Worm (Caenorhabditis elegans) whole organism, mixed stage, embryonic: ENCODE results near the gene T25D3.4.

Experiments
- bed-3 ChIP-seq: fragments of 200-800 bp; sonication (Bioruptor generic); optimal IDR thresholded peaks from 3 replicates; lab custom pipeline; 2018; ENCODE audit warnings: mild to moderate bottlenecking, missing genetic modification characterization, moderate library complexity, missing compliant biosample characterization
- blmp-1 ChIP-seq: fragments of 150-350 bp; optimal IDR thresholded peaks from 2 replicates; lab custom pipeline; 2014; ENCODE audit warnings: missing biosample characterization, missing genetic modification characterization
- ceh-39 ChIP-seq: fragments of 150-350 bp; optimal IDR thresholded peaks from 2 replicates; lab custom pipeline; 2014; ENCODE audit warnings: missing biosample characterization, missing genetic modification characterization
- ceh-43 ChIP-seq: fragments of 200-800 bp; sonication (Bioruptor generic); optimal IDR thresholded peaks from 2 replicates; lab custom pipeline; 2018; ENCODE audit warnings: mild to moderate bottlenecking, missing genetic modification characterization, moderate library complexity, missing compliant biosample characterization
- ceh-83 ChIP-seq: fragments of 200-800 bp; sonication (Bioruptor generic); optimal IDR thresholded peaks from 2 replicates; lab custom pipeline; 2018; ENCODE audit warnings: mild to moderate bottlenecking, missing genetic modification characterization, missing compliant biosample characterization
- ces-1 ChIP-seq: fragments of 150-350 bp; optimal IDR thresholded peaks from 2 replicates; lab custom pipeline; 2014; ENCODE audit warnings: missing biosample characterization, missing genetic modification reagents, missing genetic modification characterization
- cnd-1 ChIP-seq: fragments of 200-800 bp; sonication (Bioruptor generic); optimal IDR thresholded peaks from 2 replicates; lab custom pipeline; 2018; ENCODE audit warnings: mild to moderate bottlenecking, missing genetic modification characterization, missing compliant biosample characterization
- drap-1 ChIP-seq: fragments of 200-800 bp; sonication (Bioruptor generic); optimal IDR thresholded peaks from 3 replicates; lab custom pipeline; 2018; ENCODE audit warnings: mild to moderate bottlenecking, missing genetic modification characterization, missing compliant biosample characterization
- elt-1 ChIP-seq: sonication (generic microtip); optimal IDR thresholded peaks from 2 replicates; lab custom pipeline; 2017; ENCODE audit warnings: missing genetic modification characterization, mild to moderate bottlenecking, missing compliant biosample characterization, antibody characterized with exemption, moderate library complexity, borderline replicate concordance; ENCODE audit not compliant: insufficient read depth
- elt-3 ChIP-seq: fragments of 150-350 bp; optimal IDR thresholded peaks from 2 replicates; lab custom pipeline; 2014; ENCODE audit warnings: missing biosample characterization, missing genetic modification characterization
- ham-2 ChIP-seq: fragments of 200-800 bp; sonication (Bioruptor generic); optimal IDR thresholded peaks from 2 replicates; lab custom pipeline; 2018; ENCODE audit warnings: mild to moderate bottlenecking, missing genetic modification characterization, missing compliant biosample characterization
- hlh-1 ChIP-seq: fragments of 150-350 bp; optimal IDR thresholded peaks from 2 replicates; lab custom pipeline; 2014; ENCODE audit warnings: missing biosample characterization, missing genetic modification reagents, missing genetic modification characterization
- lin-13 ChIP-seq: fragments of 150-350 bp; optimal IDR thresholded peaks from 2 replicates; lab custom pipeline; 2014; ENCODE audit warnings: missing biosample characterization, missing genetic modification characterization
- lin-32 ChIP-seq: fragments of 200-800 bp; sonication (Bioruptor generic); optimal IDR thresholded peaks from 2 replicates; lab custom pipeline; 2018; ENCODE audit warnings: mild to moderate bottlenecking, missing genetic modification characterization, missing compliant biosample characterization
- lsy-2 ChIP-seq: fragments of 150-350 bp; optimal IDR thresholded peaks from 2 replicates; lab custom pipeline; 2014; ENCODE audit warnings: missing biosample characterization, missing genetic modification characterization
- mab-5 ChIP-seq: fragments of 150-350 bp; optimal IDR thresholded peaks from 2 replicates; lab custom pipeline; 2014; ENCODE audit warnings: missing biosample characterization, missing genetic modification characterization
- mep-1 ChIP-seq: fragments of 150-350 bp; optimal IDR thresholded peaks from 2 replicates; lab custom pipeline; 2017; ENCODE audit warnings: missing biosample characterization, missing genetic modification reagents, missing genetic modification characterization, inconsistent platforms
- mls-2 ChIP-seq: sonication (generic microtip); optimal IDR thresholded peaks from 2 replicates; lab custom pipeline; 2016; ENCODE audit warnings: mild to moderate bottlenecking, missing genetic modification characterization, moderate library complexity, missing compliant biosample characterization
- nhr-12 ChIP-seq: fragments of 150-350 bp; optimal IDR thresholded peaks from 2 replicates; lab custom pipeline; 2014; ENCODE audit warnings: missing biosample characterization, missing genetic modification characterization
- nhr-2 ChIP-seq: fragments of 150-350 bp; optimal IDR thresholded peaks from 2 replicates; lab custom pipeline; 2014; ENCODE audit warnings: missing biosample characterization, missing genetic modification characterization
- nhr-28 ChIP-seq: fragments of 150-350 bp; optimal IDR thresholded peaks from 2 replicates; lab custom pipeline; 2014; ENCODE audit warnings: missing biosample characterization, missing genetic modification characterization
- nhr-76 ChIP-seq: sonication (generic microtip); optimal IDR thresholded peaks from 2 replicates; lab custom pipeline; 2017; ENCODE audit warnings: missing biosample characterization, missing genetic modification characterization
- pha-4 ChIP-seq: fragments of 150-350 bp; optimal IDR thresholded peaks from 2 replicates; lab custom pipeline; 2018; ENCODE audit warnings: missing biosample characterization, missing genetic modification reagents, missing genetic modification characterization
- sem-2 ChIP-seq: fragments of 200-800 bp; sonication (Bioruptor generic); optimal IDR thresholded peaks from 2 replicates; lab custom pipeline; 2018; ENCODE audit warnings: mild to moderate bottlenecking, missing genetic modification characterization, missing compliant biosample characterization
- snpc-4 ChIP-seq: fragments of 150-350 bp; optimal IDR thresholded peaks from 2 replicates; lab custom pipeline; 2014; ENCODE audit warnings: missing biosample characterization, missing genetic modification characterization
- tbx-8 ChIP-seq: fragments of 200-800 bp; sonication (Bioruptor generic); optimal IDR thresholded peaks from 2 replicates; lab custom pipeline; 2018; ENCODE audit warnings: mild to moderate bottlenecking, missing genetic modification characterization, moderate library complexity, missing compliant biosample characterization
- unc-120 ChIP-seq: sonication (generic microtip); optimal IDR thresholded peaks from 2 replicates; lab custom pipeline; 2017; ENCODE audit warnings: missing genetic modification characterization, missing compliant biosample characterization; ENCODE audit not compliant: poor library complexity, severe bottlenecking
- unc-39 ChIP-seq: fragments of 150-350 bp; optimal IDR thresholded peaks from 2 replicates; lab custom pipeline; 2014; ENCODE audit warnings: missing biosample characterization, missing genetic modification characterization
- unc-62 ChIP-seq: fragments of 150-350 bp; optimal IDR thresholded peaks from 2 replicates; lab custom pipeline; 2014; ENCODE audit warnings: missing biosample characterization, missing genetic modification reagents, missing genetic modification characterization
- zip-8 ChIP-seq: fragments of 150-350 bp; optimal IDR thresholded peaks from 2 replicates; lab custom pipeline; 2014; ENCODE audit warnings: missing biosample characterization, missing genetic modification characterization
- ztf-11 ChIP-seq: fragments of 150-350 bp; optimal IDR thresholded peaks from 2 replicates; lab custom pipeline; 2014; ENCODE audit warnings: missing biosample characterization, missing genetic modification characterization

Gene T25D3.4

DNA sequence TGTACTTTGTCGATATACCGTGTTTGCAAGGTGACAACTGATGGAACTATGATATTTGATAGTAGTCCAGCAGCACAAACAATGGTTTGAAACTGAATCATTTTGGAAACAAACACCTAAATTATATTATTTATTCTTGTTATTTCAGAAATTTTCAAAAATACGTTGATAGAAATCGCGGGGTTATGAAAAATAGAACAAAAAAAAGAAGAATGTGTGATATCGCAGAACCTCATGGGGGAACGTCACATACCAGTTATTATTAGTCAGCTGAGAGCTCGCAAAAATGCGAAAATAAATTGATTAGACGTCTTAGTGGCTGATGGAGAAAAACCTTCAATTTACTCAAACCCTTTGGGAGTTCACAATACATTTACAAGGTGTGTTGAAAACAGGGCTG is 41.9 kb downstream of the T25D3.4 start, which contains the start of gene T01D1.5:
Gene T01D1.5, minus strand, starts transcription at position 101 of the 400 bp plus-strand sequence.
- no peak for TF ChIP-seq elt-3 (tag; lab: Kevin White, UChicago)
- TF ChIP-seq sem-2, result no peak
- no peak for TF ChIP-seq ces-1 (GFP tag; lab: Kevin White, UChicago)
- no peak for TF ChIP-seq unc-39 (tag; lab: Kevin White, UChicago)
- TF ChIP-seq unc-62 (GFP tag; lab: Kevin White, UChicago), result no peak
- no peak for TF ChIP-seq snpc-4 (tag; lab: Kevin White, UChicago)
- TF ChIP-seq blmp-1 (tag; lab: Kevin White, UChicago), result no peak
- TF ChIP-seq ceh-39 (tag; lab: Kevin White, UChicago), result no peak
- TF ChIP-seq nhr-2 (tag; lab: Kevin White, UChicago), result no peak
- no peak for TF ChIP-seq nhr-76
- TF ChIP-seq lin-13 (tag; lab: Kevin White, UChicago), result no peak
- TF ChIP-seq unc-120 (tag; lab: Kevin White, UChicago), result no peak
- TF ChIP-seq nhr-12, result no peak
- no peak for TF ChIP-seq lin-32 (GFP tag; lab: Kevin White, UChicago)
- TF ChIP-seq mep-1 (tag; lab: Kevin White, UChicago), result no peak
- TF ChIP-seq drap-1 (GFP tag; lab: Kevin White, UChicago), result no peak
- TF ChIP-seq ceh-83 (GFP tag; lab: Kevin White, UChicago), result no peak
- no peak for TF ChIP-seq zip-8 (tag; lab: Kevin White, UChicago)
- TF ChIP-seq pha-4 (tag; lab: Kevin White, UChicago), result no peak

DNA sequence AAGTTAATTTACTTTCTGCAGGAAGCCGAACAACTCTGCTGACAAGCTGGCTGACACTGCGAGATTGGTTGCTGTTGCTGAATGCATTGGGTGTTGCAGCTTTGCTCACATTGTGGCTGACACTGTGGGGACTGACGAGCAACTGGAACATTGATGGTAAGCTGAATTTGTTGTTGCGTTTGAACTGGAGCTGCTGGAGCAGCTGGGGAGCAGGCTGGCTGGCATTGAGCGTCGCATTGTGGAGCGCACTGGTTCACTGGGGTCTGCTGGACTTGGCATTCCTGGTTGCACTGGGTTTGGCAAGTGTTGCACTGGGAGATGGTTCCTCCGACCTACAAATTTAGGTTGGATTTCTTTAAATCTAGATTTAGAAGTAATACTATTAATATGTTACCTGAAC is 45.6 kb downstream of the T25D3.4 start:
- TF ChIP-seq pha-4 (tag; lab: Kevin White, UChicago), result no peak
- no peak for TF ChIP-seq nhr-76
- no peak for TF ChIP-seq blmp-1 (tag; lab: Kevin White, UChicago)
- no peak for TF ChIP-seq lin-13 (tag; lab: Kevin White, UChicago)
- no peak for TF ChIP-seq nhr-12
- no peak for TF ChIP-seq ces-1 (GFP tag; lab: Kevin White, UChicago)
- TF ChIP-seq nhr-2 (tag; lab: Kevin White, UChicago), result no peak
- no peak for TF ChIP-seq unc-120 (tag; lab: Kevin White, UChicago)
- TF ChIP-seq cnd-1, result no peak
- no peak for TF ChIP-seq ceh-39 (tag; lab: Kevin White, UChicago)
- TF ChIP-seq nhr-28 (tag; lab: Kevin White, UChicago), result no peak
- no peak for TF ChIP-seq mls-2 (tag; lab: Kevin White, UChicago)
- TF ChIP-seq ceh-83 (GFP tag; lab: Kevin White, UChicago), result no peak
- TF ChIP-seq mep-1 (tag; lab: Kevin White, UChicago), result no peak
- TF ChIP-seq unc-62 (GFP tag; lab: Kevin White, UChicago), result no peak
- no peak for TF ChIP-seq elt-1 (tag; lab: Kevin White, UChicago)
- no peak for TF ChIP-seq mab-5 (tag; lab: Kevin White, UChicago)
- no peak for TF ChIP-seq lsy-2 (tag; lab: Kevin White, UChicago)
- TF ChIP-seq, all 35 proteins: peak for 0

DNA sequence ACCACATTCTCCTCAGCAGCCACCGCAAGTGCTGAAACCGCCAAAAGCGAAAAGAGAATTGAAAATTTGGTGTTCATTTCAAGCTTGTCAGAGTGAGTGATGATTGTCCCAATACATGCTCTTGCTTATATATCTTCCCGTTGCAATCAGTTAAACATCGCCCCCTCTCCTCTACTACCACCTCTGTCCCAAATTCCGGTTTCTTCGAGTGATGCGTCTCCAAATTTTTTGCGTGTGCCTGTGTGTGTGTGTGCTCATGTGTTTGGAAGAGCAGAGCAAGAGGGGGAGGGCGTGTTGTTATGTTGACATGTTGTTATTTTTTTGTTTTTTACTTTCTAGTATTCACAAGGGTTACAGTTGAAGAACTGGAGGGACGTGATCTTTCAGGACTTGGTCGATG is 47.4 kb downstream of the T25D3.4 start, which contains the start of gene abu-11:
Gene abu-11, minus strand, starts transcription at position 101 of the 400 bp plus-strand sequence.
- TF ChIP-seq mep-1 (tag; lab: Kevin White, UChicago) (no peak), bed-3 (GFP tag; lab: Kevin White, UChicago) (no peak), elt-3 (tag; lab: Kevin White, UChicago) (no peak), nhr-2 (tag; lab: Kevin White, UChicago) (no peak), sem-2 (no peak), ces-1 (GFP tag; lab: Kevin White, UChicago) (no peak), hlh-1 (no peak), tbx-8 (GFP tag; lab: Kevin White, UChicago) (no peak), unc-39 (tag; lab: Kevin White, UChicago) (no peak), unc-120 (tag; lab: Kevin White, UChicago) (no peak), nhr-12 (no peak), lsy-2 (tag; lab: Kevin White, UChicago) (no peak), elt-1 (tag; lab: Kevin White, UChicago) (no peak), ceh-39 (tag; lab: Kevin White, UChicago) (no peak), drap-1 (GFP tag; lab: Kevin White, UChicago) (no peak), ztf-11 (tag; lab: Kevin White, UChicago) (no peak), snpc-4 (tag; lab: Kevin White, UChicago) (no peak), unc-62 (GFP tag; lab: Kevin White, UChicago) (no peak)

DNA sequence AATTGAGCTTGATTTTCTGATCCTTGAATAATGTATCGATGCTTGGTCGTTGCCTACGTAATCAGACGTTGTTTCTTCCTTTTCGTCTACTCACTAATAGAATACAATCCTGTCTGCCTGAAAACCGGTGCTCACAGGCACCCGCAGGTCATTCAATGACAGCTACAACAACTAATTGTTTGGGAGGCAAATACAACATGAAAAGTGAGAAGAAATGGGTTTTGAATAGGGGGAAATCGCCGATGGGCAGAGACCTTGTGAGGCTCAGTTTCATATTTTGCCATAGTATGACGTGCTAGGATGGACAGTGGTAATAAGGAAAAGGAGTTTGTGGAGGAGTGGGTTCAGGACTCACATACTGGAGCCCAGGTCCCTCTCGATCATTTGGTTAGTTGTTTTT is 49.7 kb downstream of the T25D3.4 start, which contains the start of gene chs-2:
Gene chs-2, plus strand, starts transcription at position 301 of the 400 bp plus-strand sequence.
- TF ChIP-seq tbx-8 (GFP tag; lab: Kevin White, UChicago) (no peak), nhr-12 (no peak), ham-2 (GFP tag; lab: Kevin White, UChicago) (no peak), mab-5 (tag; lab: Kevin White, UChicago) (no peak), ceh-43 (GFP tag; lab: Kevin White, UChicago) (no peak), mls-2 (tag; lab: Kevin White, UChicago) (no peak), pha-4 (tag; lab: Kevin White, UChicago) (no peak), unc-120 (tag; lab: Kevin White, UChicago) (no peak)
- TF ChIP-seq, all 35 proteins: peak for 0
